Fruit fly (Drosophila melanogaster): Measurements from ENCODE around the gene RpS27A.

The RpS27A gene

dm6 chr2L:10439174-10439573, 31.0 kb downstream of the RpS27A start, which contains the start of gene Nse4:
Gene Nse4 (plus strand): TSS chr2L:10439440.
- TF ChIP-seq dsf (GFP tag; optimal IDR thresholded peaks at IDR 0.05; ENCODE audit: borderline replicate concordance) (no peak), N (GFP tag; optimal IDR thresholded peaks at IDR 0.05) (peak; percentile 10)

dm6 chr2L:10442048-10442790, 34.1 kb downstream of the RpS27A start, which contains the start of gene loh:
Gene loh (plus strand): TSS chr2L:10442534.
- TF ChIP-seq sv (GFP tag; optimal IDR thresholded peaks at IDR 0.05), result peak; percentile 28
- no peak for TF ChIP-seq Sp1 (GFP tag; optimal IDR thresholded peaks at IDR 0.05)
- no peak for TF ChIP-seq h (GFP tag; optimal IDR thresholded peaks at IDR 0.05)
- TF ChIP-seq GATAd (GFP tag; optimal IDR thresholded peaks at IDR 0.05), result no peak

- TF ChIP-seq rgr (GFP tag; optimal IDR thresholded peaks at IDR 0.05), result no peak
- TF ChIP-seq HLH106 (tag; optimal IDR thresholded peaks at IDR 0.05), result no peak
- no peak for TF ChIP-seq Sp1 (GFP tag; optimal IDR thresholded peaks at IDR 0.05)
- TF ChIP-seq N (GFP tag; optimal IDR thresholded peaks at IDR 0.05), result no peak
- no peak for TF ChIP-seq Hnf4 (GFP tag; optimal IDR thresholded peaks at IDR 0.05)
- no peak for TF ChIP-seq Rel (GFP tag; optimal IDR thresholded peaks at IDR 0.05)
- TF ChIP-seq Rel (tag; optimal IDR thresholded peaks at IDR 0.05), result no peak
- TF ChIP-seq h (GFP tag; optimal IDR thresholded peaks at IDR 0.05), result no peak
- no peak for TF ChIP-seq dmrt93B (GFP tag; optimal IDR thresholded peaks at IDR 0.05)
- TF ChIP-seq woc (GFP tag; optimal IDR thresholded peaks at IDR 0.05), result no peak
- TF ChIP-seq tai (GFP tag; optimal IDR thresholded peaks at IDR 0.05), result no peak
- no peak for TF ChIP-seq dsf (GFP tag; optimal IDR thresholded peaks at IDR 0.05; ENCODE audit: borderline replicate concordance)
- no peak for TF ChIP-seq OdsH (GFP tag; optimal IDR thresholded peaks at IDR 0.05)
Observed at dm6 chr2L:10452296-10452695, 44.1 kb downstream of the RpS27A start, which contains the start of gene ppk10. Gene ppk10 (minus strand): TSS chr2L:10452396.

- TF ChIP-seq CG9705 (GFP tag; optimal IDR thresholded peaks at IDR 0.05) (no peak), Hr83 (GFP tag; optimal IDR thresholded peaks at IDR 0.05; ENCODE audit: poor library complexity, severe bottlenecking) (no peak), Sp1 (GFP tag; optimal IDR thresholded peaks at IDR 0.05) (no peak), sage (GFP tag; optimal IDR thresholded peaks at IDR 0.05) (no peak), CG32264 (GFP tag; optimal IDR thresholded peaks at IDR 0.05) (no peak)
Observed at dm6 chr2L:10455944-10456520, 47.9 kb downstream of the RpS27A start.

dm6 chr2L:10457191-10457899, 49.2 kb downstream of the RpS27A start, which contains the start of the genes LManI and LManII:
Gene LManI (minus strand): TSS chr2L:10457241.
Gene LManII (plus strand): TSS chr2L:10457658.
- TF ChIP-seq Dif (GFP tag; optimal IDR thresholded peaks at IDR 0.05; ENCODE audit: partially characterized antibody), result peak; percentile 60
- TF ChIP-seq tai (GFP tag; optimal IDR thresholded peaks at IDR 0.05), result no peak

dm6 chr2L:10458979-10459378, 50.8 kb downstream of the RpS27A start:
- TF ChIP-seq brk (GFP tag; optimal IDR thresholded peaks at IDR 0.05) (no peak), Vsx2 (GFP tag; optimal IDR thresholded peaks at IDR 0.05; ENCODE audit: partially characterized antibody) (no peak), sv (GFP tag; optimal IDR thresholded peaks at IDR 0.05) (no peak), Hr83 (GFP tag; optimal IDR thresholded peaks at IDR 0.05; ENCODE audit: poor library complexity, severe bottlenecking) (no peak), br (GFP tag; optimal IDR thresholded peaks at IDR 0.05) (no peak), N (GFP tag; optimal IDR thresholded peaks at IDR 0.05) (no peak), sage (GFP tag; optimal IDR thresholded peaks at IDR 0.05) (no peak), ey (GFP tag; optimal IDR thresholded peaks at IDR 0.05) (no peak), lola (GFP tag; optimal IDR thresholded peaks at IDR 0.05) (no peak), Dfd (GFP tag; optimal IDR thresholded peaks at IDR 0.05) (no peak)

All from whole organism, wandering third instar larva.